Worm (Caenorhabditis elegans): ENCODE data around the gene fndc-1.

DNA sequence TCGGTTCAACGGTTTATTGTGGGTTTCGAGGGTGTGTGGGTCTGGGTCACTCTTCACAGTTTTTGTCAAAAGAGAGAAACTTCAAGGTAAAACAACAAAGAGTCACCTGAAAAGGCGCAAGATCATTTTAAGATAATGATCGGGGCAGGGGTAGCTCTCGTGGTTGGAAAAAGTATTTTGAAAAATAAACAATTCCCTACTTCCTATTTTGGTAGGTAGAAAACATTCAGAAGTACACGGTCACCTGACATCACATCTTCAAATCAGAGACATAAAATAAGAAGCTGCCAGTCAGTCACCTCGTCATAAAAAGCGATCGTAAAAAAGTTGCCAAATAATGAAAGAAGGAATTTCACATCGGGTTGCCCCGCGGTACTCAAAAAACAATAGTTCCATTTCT, 44.6 kb downstream of the fndc-1 start:
- TF ChIP-seq B0310.2 (tag; optimal IDR thresholded peaks at IDR 0.05): no peak
- TF ChIP-seq ama-1 (optimal IDR thresholded peaks at IDR 0.05): no peak
- TF ChIP-seq flt-1 (GFP tag; IDR thresholded peaks at IDR 0.05): no peak
- TF ChIP-seq ceh-13 (GFP tag; optimal IDR thresholded peaks at IDR 0.05): no peak
- no peak for TF ChIP-seq sea-1 (GFP tag; conservative IDR thresholded peaks at IDR 0.05)
- TF ChIP-seq hmbx-1 (tag; optimal IDR thresholded peaks at IDR 0.05): no peak
- no peak for TF ChIP-seq ceh-36 (tag; optimal IDR thresholded peaks at IDR 0.05)
